Fruit fly (Drosophila melanogaster): ENCODE results near the gene hng3.

DNA sequence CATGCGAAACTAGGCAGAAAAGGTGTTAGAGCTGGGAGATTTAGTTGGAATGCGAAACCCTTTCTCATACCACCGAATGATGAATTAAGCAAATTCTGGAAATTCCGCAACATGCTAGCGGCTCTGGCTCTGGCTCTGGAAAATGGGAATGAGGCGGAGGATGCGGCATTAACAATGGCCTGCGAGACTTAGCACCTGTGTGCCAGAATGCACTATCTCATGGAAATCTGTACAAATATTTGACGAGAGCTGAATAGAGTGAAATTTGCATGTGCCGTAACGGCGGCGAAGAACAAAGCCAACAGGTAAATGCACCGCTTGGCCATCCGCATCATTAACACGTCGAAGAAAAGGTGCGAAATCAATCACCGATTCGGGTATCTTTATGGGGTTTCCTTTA lies 20.0 kb downstream of the hng3 start:
- TF ChIP-seq salm (tag; optimal IDR thresholded peaks at IDR 0.05) (no peak), CG10959 (GFP tag; IDR thresholded peaks at IDR 0.05) (no peak), CG11695 (GFP tag; IDR thresholded peaks at IDR 0.05) (no peak), crol (GFP tag; IDR thresholded peaks at IDR 0.05) (no peak)

All from whole organism, embryonic.